Fruit fly (Drosophila melanogaster) whole organism, embryonic: ENCODE results near the gene CG34297.

Experiments used
- Awh ChIP-seq: fragments of 200-800 bp; sonication (Bioruptor generic); IDR thresholded peaks from 2 replicates; pipeline ENCODE4, ENCODE4 v1.3.6; 2022; ENCODE audit warnings: missing biosample characterization, missing genetic modification characterization
- B-H1 ChIP-seq: fragments of 200-800 bp; sonication (Bioruptor generic); IDR thresholded peaks from 3 replicates; pipeline ENCODE4 v1.3.6; 2022; ENCODE audit warnings: missing biosample characterization, missing genetic modification characterization
- Blimp-1 ChIP-seq: fragments of 200-800 bp; sonication (Bioruptor generic); optimal IDR thresholded peaks from 3 replicates; lab custom pipeline; 2018; ENCODE audit warnings: missing biosample characterization, missing genetic modification characterization, mild to moderate bottlenecking, moderate library complexity, missing genetic modification reagents
- CG11560 ChIP-seq: fragments of 200-800 bp; sonication (Bioruptor generic); IDR thresholded peaks from 3 replicates; pipeline ENCODE4 v1.3.6; 2022; ENCODE audit warnings: missing biosample characterization, missing genetic modification characterization
- CG12236 ChIP-seq: fragments of 200-800 bp; sonication (Bioruptor generic); optimal IDR thresholded peaks from 2 replicates; lab custom pipeline; 2016; ENCODE audit warnings: missing biosample characterization, missing genetic modification characterization
- CG12659 ChIP-seq: fragments of 200-800 bp; sonication (Bioruptor generic); optimal IDR thresholded peaks from 3 replicates; lab custom pipeline; 2017; ENCODE audit warnings: mild to moderate bottlenecking, missing biosample characterization, missing genetic modification reagents, missing genetic modification characterization
- CG13424 ChIP-seq: fragments of 200-800 bp; sonication (Bioruptor generic); optimal IDR thresholded peaks from 2 replicates; lab custom pipeline; 2019; ENCODE audit warnings: missing biosample characterization, mild to moderate bottlenecking, missing genetic modification characterization, moderate library complexity
- CG13624 ChIP-seq: fragments of 200-800 bp; sonication (Bioruptor generic); optimal IDR thresholded peaks from 2 replicates; lab custom pipeline; 2016; ENCODE audit warnings: missing biosample characterization, missing genetic modification characterization
- CG15073 ChIP-seq: fragments of 200-800 bp; sonication (Bioruptor generic); optimal IDR thresholded peaks from 2 replicates; lab custom pipeline; 2016; ENCODE audit warnings: missing biosample characterization, missing genetic modification characterization
- CG1529 ChIP-seq: fragments of 200-800 bp; sonication (Bioruptor generic); optimal IDR thresholded peaks from 3 replicates; lab custom pipeline; 2018; ENCODE audit warnings: missing biosample characterization, missing genetic modification characterization
- CG15696 ChIP-seq: fragments of 200-800 bp; sonication (Bioruptor generic); optimal IDR thresholded peaks from 2 replicates; lab custom pipeline; 2019; ENCODE audit warnings: missing biosample characterization, mild to moderate bottlenecking, missing genetic modification characterization, moderate library complexity
- CG1792 ChIP-seq: fragments of 200-800 bp; sonication (Bioruptor generic); optimal IDR thresholded peaks from 2 replicates; lab custom pipeline; 2016; ENCODE audit warnings: missing biosample characterization, missing genetic modification characterization
- CG2199 ChIP-seq: fragments of 200-800 bp; sonication (Bioruptor generic); IDR thresholded peaks from 3 replicates; pipeline ENCODE4 v1.3.6; 2022; ENCODE audit warnings: missing biosample characterization, missing genetic modification characterization
- CG31388 ChIP-seq: fragments of 200-800 bp; sonication (Bioruptor generic); optimal IDR thresholded peaks from 2 replicates; lab custom pipeline; 2016; ENCODE audit warnings: missing biosample characterization, missing genetic modification characterization
- CG34422 ChIP-seq: fragments of 200-800 bp; sonication (Bioruptor generic); IDR thresholded peaks from 3 replicates; pipeline ENCODE4 v1.3.6; 2022; ENCODE audit warnings: missing biosample characterization, missing genetic modification characterization
- CG5245 ChIP-seq: fragments of 200-800 bp; sonication (Bioruptor generic); optimal IDR thresholded peaks from 3 replicates; lab custom pipeline; 2016; ENCODE audit warnings: missing biosample characterization, missing genetic modification characterization
- CG6689 ChIP-seq: fragments of 200-800 bp; sonication (Bioruptor generic); IDR thresholded peaks from 2 replicates; pipeline ENCODE4 v1.3.6; 2022; ENCODE audit warnings: missing biosample characterization, missing genetic modification characterization
- CG7987 ChIP-seq: fragments of 200-800 bp; sonication (Bioruptor generic); optimal IDR thresholded peaks from 2 replicates; lab custom pipeline; 2018; ENCODE audit warnings: missing biosample characterization, mild to moderate bottlenecking, missing genetic modification characterization, moderate library complexity
- CG8478 ChIP-seq: fragments of >200 bp; optimal IDR thresholded peaks from 2 replicates; lab custom pipeline; 2018
- Chrac-16 ChIP-seq: fragments of 200-800 bp; sonication (Bioruptor generic); optimal IDR thresholded peaks from 3 replicates; lab custom pipeline; 2016; ENCODE audit warnings: missing biosample characterization, missing genetic modification characterization
- CoRest ChIP-seq: fragments of 200-800 bp; sonication (Bioruptor generic); optimal IDR thresholded peaks from 3 replicates; lab custom pipeline; 2018; ENCODE audit warnings: missing biosample characterization, mild to moderate bottlenecking, missing genetic modification characterization, moderate library complexity
- Ets65A ChIP-seq: fragments of 200-800 bp; sonication (Bioruptor generic); peaks from one replicate; lab custom pipeline; 2016; ENCODE audit warnings: missing biosample characterization, missing genetic modification characterization
- Fer1 ChIP-seq: fragments of 200-800 bp; sonication (Bioruptor generic); optimal IDR thresholded peaks from 2 replicates; lab custom pipeline; 2017; ENCODE audit warnings: missing biosample characterization, mild to moderate bottlenecking, missing genetic modification characterization
- HLH54F ChIP-seq: fragments of 200-800 bp; sonication (Bioruptor generic); optimal IDR thresholded peaks from 3 replicates; lab custom pipeline; 2016; ENCODE audit warnings: missing biosample characterization, missing genetic modification characterization
- Hr39 ChIP-seq: fragments of >200 bp; optimal IDR thresholded peaks from 2 replicates; lab custom pipeline; 2017
- Lpt ChIP-seq: fragments of >200 bp; optimal IDR thresholded peaks from 2 replicates; lab custom pipeline; 2018; ENCODE audit warnings: missing biosample characterization, missing genetic modification characterization
- Oaz ChIP-seq: fragments of 200-800 bp; sonication (Bioruptor generic); IDR thresholded peaks from 2 replicates; pipeline ENCODE4 v1.3.6; 2022; ENCODE audit warnings: missing biosample characterization, missing genetic modification characterization
- Oli ChIP-seq: fragments of 200-800 bp; sonication (Bioruptor generic); optimal IDR thresholded peaks from 2 replicates; lab custom pipeline; 2018; ENCODE audit warnings: missing biosample characterization, mild to moderate bottlenecking, missing genetic modification characterization, moderate library complexity
- Rx ChIP-seq: fragments of 200-800 bp; sonication (Bioruptor generic); IDR thresholded peaks from 2 replicates; pipeline ENCODE4 v1.3.6; 2022; ENCODE audit warnings: missing biosample characterization, missing genetic modification characterization
- TFAM ChIP-seq: fragments of 200-800 bp; sonication (Bioruptor generic); optimal IDR thresholded peaks from 2 replicates; lab custom pipeline; 2017; ENCODE audit warnings: missing biosample characterization, missing genetic modification characterization, inconsistent platforms
- Trl ChIP-seq, 3 experiments: fragments of >200 bp in 2 of 3; fragments of 200-800 bp in 1 of 3; sonication (Bioruptor generic) in 1 of 3; optimal IDR thresholded peaks; 2 replicates in 1 of 3; 3 replicates in 2 of 3; lab custom pipeline; 2016 to 2017; ENCODE audit warnings: missing biosample characterization in 1 of 3, missing genetic modification characterization in 1 of 3
- bsh ChIP-seq, 2 experiments: fragments of 200-800 bp; sonication (Bioruptor generic); optimal IDR thresholded peaks; 2 replicates each; lab custom pipeline; 2017 to 2018; ENCODE audit warnings: mild to moderate bottlenecking in 2 of 2, missing biosample characterization in 2 of 2, missing genetic modification characterization in 2 of 2, moderate library complexity in 1 of 2
- btn ChIP-seq: fragments of 200-800 bp; sonication (Bioruptor generic); optimal IDR thresholded peaks from 2 replicates; lab custom pipeline; 2016; ENCODE audit warnings: missing biosample characterization, missing genetic modification characterization
- chif ChIP-seq, 2 experiments: fragments of 200-800 bp; sonication (Bioruptor generic); optimal IDR thresholded peaks; 3 replicates each; lab custom pipeline; 2016; ENCODE audit warnings: missing biosample characterization in 2 of 2, missing genetic modification characterization in 2 of 2
- corto ChIP-seq: fragments of 200-800 bp; sonication (Bioruptor generic); optimal IDR thresholded peaks from 2 replicates; lab custom pipeline; 2016; ENCODE audit warnings: missing biosample characterization, mild to moderate bottlenecking, missing genetic modification characterization, moderate library complexity
- dimm ChIP-seq: fragments of 200-800 bp; sonication (Bioruptor generic); IDR thresholded peaks from 2 replicates; pipeline ENCODE4 v1.3.6; 2022; ENCODE audit warnings: missing biosample characterization, missing genetic modification characterization
- dm ChIP-seq: fragments of 200-800 bp; sonication (Bioruptor generic); optimal IDR thresholded peaks from 3 replicates; lab custom pipeline; 2016; ENCODE audit warnings: missing biosample characterization, missing genetic modification characterization
- ftz-f1 ChIP-seq: fragments of 200-800 bp; sonication (Bioruptor generic); optimal IDR thresholded peaks from 2 replicates; lab custom pipeline; 2016; ENCODE audit warnings: missing biosample characterization, missing genetic modification characterization
- gfzf ChIP-seq: fragments of 200-800 bp; sonication (Bioruptor generic); optimal IDR thresholded peaks from 2 replicates; lab custom pipeline; 2016; ENCODE audit warnings: missing biosample characterization, mild to moderate bottlenecking, missing genetic modification characterization, moderate library complexity
- gt ChIP-seq: fragments of 200-800 bp; sonication (Bioruptor generic); IDR thresholded peaks from 2 replicates; pipeline ENCODE4 v1.3.6; 2022; ENCODE audit warnings: missing biosample characterization, missing genetic modification characterization
- kay ChIP-seq: fragments of 200-800 bp; sonication (Bioruptor generic); optimal IDR thresholded peaks from 2 replicates; lab custom pipeline; 2016; ENCODE audit warnings: missing biosample characterization, missing genetic modification characterization
- lov ChIP-seq, 2 experiments: fragments of 200-800 bp in 1 of 2; fragments of >200 bp in 1 of 2; sonication (Bioruptor generic) in 1 of 2; IDR thresholded peaks in 1 of 2; optimal IDR thresholded peaks in 1 of 2; 2 replicates in 1 of 2; 3 replicates in 1 of 2; pipeline versions ENCODE4 v1.3.6 to Lab custom; 2017 to 2022; ENCODE audit warnings: missing biosample characterization in 1 of 2, missing genetic modification characterization in 1 of 2
- mirr ChIP-seq: fragments of 200-800 bp; sonication (Bioruptor generic); optimal IDR thresholded peaks from 3 replicates; lab custom pipeline; 2018; ENCODE audit warnings: missing biosample characterization, mild to moderate bottlenecking, missing genetic modification characterization
- mld ChIP-seq: fragments of 200-800 bp; sonication (Bioruptor generic); IDR thresholded peaks from 3 replicates; pipeline ENCODE4 v1.3.6; 2022; ENCODE audit warnings: missing biosample characterization, missing genetic modification characterization; ENCODE audit not compliant: partially characterized antibody
- nerfin-1 ChIP-seq: fragments of 200-800 bp; sonication (Bioruptor generic); optimal IDR thresholded peaks from 3 replicates; lab custom pipeline; 2019; ENCODE audit warnings: missing biosample characterization, mild to moderate bottlenecking, missing genetic modification characterization, moderate library complexity
- nmo ChIP-seq: fragments of 200-800 bp; sonication (Bioruptor generic); optimal IDR thresholded peaks from 2 replicates; lab custom pipeline; 2018; ENCODE audit warnings: missing biosample characterization, mild to moderate bottlenecking, missing genetic modification characterization, moderate library complexity
- pfk ChIP-seq: fragments of 200-800 bp; sonication (Bioruptor generic); optimal IDR thresholded peaks from 2 replicates; lab custom pipeline; 2018; ENCODE audit warnings: missing biosample characterization, mild to moderate bottlenecking, missing genetic modification characterization, moderate library complexity
- pho ChIP-seq: fragments of 200-800 bp; sonication (Bioruptor generic); optimal IDR thresholded peaks from 2 replicates; lab custom pipeline; 2016; ENCODE audit warnings: missing biosample characterization, missing genetic modification characterization
- sima ChIP-seq: fragments of 200-800 bp; sonication (Bioruptor generic); optimal IDR thresholded peaks from 2 replicates; lab custom pipeline; 2016; ENCODE audit warnings: missing biosample characterization, missing genetic modification characterization
- vfl ChIP-seq: fragments of 200-800 bp; sonication (Bioruptor generic); optimal IDR thresholded peaks from 2 replicates; lab custom pipeline; 2016; ENCODE audit warnings: missing biosample characterization, missing genetic modification characterization

CG34297 gene

DNA sequence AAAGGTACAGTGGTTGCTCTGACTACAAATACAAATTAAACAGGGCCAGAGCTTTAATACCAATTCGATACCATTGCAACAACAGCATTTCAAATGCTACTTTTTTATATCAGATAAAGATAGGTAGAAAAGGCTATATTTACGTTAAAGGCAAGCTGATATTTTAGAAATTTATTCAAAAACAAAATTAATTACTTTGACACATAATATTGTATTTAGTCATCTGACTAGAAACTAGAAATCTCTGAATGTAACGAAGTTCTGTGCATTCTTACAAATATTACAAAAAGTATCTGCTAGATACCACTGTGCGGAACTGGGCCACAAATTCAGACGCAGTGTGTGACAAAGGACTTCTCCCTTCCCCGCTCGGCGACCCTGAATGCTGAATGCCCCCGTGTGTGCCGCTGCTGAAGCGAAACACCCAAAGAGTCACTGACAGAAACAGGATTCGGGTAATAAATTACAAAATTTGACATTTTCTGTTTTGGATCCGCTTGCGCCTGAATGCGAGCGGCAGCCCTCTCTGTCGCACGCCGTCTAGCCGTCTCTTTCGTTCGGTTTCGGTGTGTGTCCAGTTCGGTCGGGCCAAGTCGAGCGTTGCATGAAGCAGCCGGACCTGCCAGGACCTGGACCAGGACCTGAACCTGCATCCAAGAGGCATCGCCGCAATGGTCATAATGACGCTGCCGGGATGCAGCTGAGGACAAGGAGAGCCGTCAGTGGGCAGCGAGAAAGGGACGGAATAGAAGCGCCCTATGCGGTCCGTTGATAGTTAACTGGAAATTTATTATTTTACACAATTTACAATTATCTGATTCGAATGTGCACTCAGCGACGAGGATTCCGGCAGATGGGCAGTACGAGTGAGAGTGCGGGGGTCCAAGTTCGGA, 13.2 kb upstream of the CG34297 start (continued):
- no peak for TF ChIP-seq vfl (GFP tag; lab: Kevin White, UChicago)
- TF ChIP-seq CG1529 (GFP tag; lab: Kevin White, UChicago): peak; percentile 3
- no peak for TF ChIP-seq Hr39 (lab: Kevin White, UChicago)
- no peak for TF ChIP-seq gt
- peak; percentile 36 for TF ChIP-seq CoRest (tag; lab: Kevin White, UChicago)
- TF ChIP-seq CG15696 (tag; lab: Kevin White, UChicago): peak; percentile 62
- TF ChIP-seq CG12236: no peak
- peak; percentile 55 for TF ChIP-seq CG13424 (tag; lab: Kevin White, UChicago)
- peak; percentile 8 for TF ChIP-seq CG31388
- TF ChIP-seq Rx: no peak
- TF ChIP-seq CG2199: no peak
- no peak for TF ChIP-seq CG34422 (GFP tag; lab: Robert Waterston, UW)
- TF ChIP-seq chif (GFP tag; optimal IDR thresholded peaks at IDR 0.05; lab: Kevin White, UChicago): peak in 1 of 2 experiments; percentile 48
- peak; percentile 58 for TF ChIP-seq Oli (tag; lab: Kevin White, UChicago)
- peak; percentile 2 for TF ChIP-seq Chrac-16 (GFP tag; lab: Kevin White, UChicago)
- no peak for TF ChIP-seq mirr (GFP tag; lab: Kevin White, UChicago)
- TF ChIP-seq Fer1 (GFP tag; lab: Kevin White, UChicago): no peak
- TF ChIP-seq nerfin-1: peak; percentile 22
- TF ChIP-seq bsh (GFP tag; optimal IDR thresholded peaks at IDR 0.05; lab: Kevin White, UChicago): peak in 1 of 2 experiments; percentile 51
- TF ChIP-seq ftz-f1 (GFP tag; lab: Kevin White, UChicago): no peak
- no peak for TF ChIP-seq pho (GFP tag; lab: Kevin White, UChicago)
- no peak for TF ChIP-seq B-H1 (GFP tag; lab: Robert Waterston, UW)
- no peak for TF ChIP-seq kay (GFP tag; lab: Kevin White, UChicago)
- no peak for TF ChIP-seq Awh (GFP tag; lab: Robert Waterston, UW)
- TF ChIP-seq CG1792: no peak
- no peak for TF ChIP-seq lov (optimal IDR thresholded peaks at IDR 0.05; lab: Kevin White, UChicago)
- TF ChIP-seq lov (GFP tag; IDR thresholded peaks at IDR 0.05; lab: Robert Waterston, UW): no peak
- TF ChIP-seq Trl (optimal IDR thresholded peaks at IDR 0.05; lab: Kevin White, UChicago): no peak
- TF ChIP-seq Trl (GFP tag; optimal IDR thresholded peaks at IDR 0.05; lab: Kevin White, UChicago): peak; percentile 16
- TF ChIP-seq corto (GFP tag; lab: Kevin White, UChicago): no peak
- no peak for TF ChIP-seq dm (GFP tag; lab: Kevin White, UChicago)
- TF ChIP-seq CG7987 (GFP tag; lab: Kevin White, UChicago): no peak
- TF ChIP-seq HLH54F (GFP tag; lab: Kevin White, UChicago): no peak
- TF ChIP-seq dimm (GFP tag; lab: Robert Waterston, UW): no peak
- TF ChIP-seq CG8478: no peak
- TF ChIP-seq Blimp-1 (GFP tag; lab: Kevin White, UChicago): peak; percentile 29
- no peak for TF ChIP-seq sima
- TF ChIP-seq CG15073 (GFP tag; lab: Kevin White, UChicago): no peak
- TF ChIP-seq nmo: peak; percentile 46
- peak; percentile 32 for TF ChIP-seq Ets65A
- no peak for TF ChIP-seq TFAM (GFP tag; lab: Kevin White, UChicago)
- TF ChIP-seq CG11560 (tag; lab: Robert Waterston, UW): no peak
- TF ChIP-seq pfk (GFP tag; lab: Kevin White, UChicago): no peak
- TF ChIP-seq Lpt (GFP tag; lab: Kevin White, UChicago): no peak
- TF ChIP-seq CG6689: no peak
- TF ChIP-seq gfzf (GFP tag; lab: Kevin White, UChicago): no peak
- no peak for TF ChIP-seq Oaz (GFP tag; lab: Robert Waterston, UW)
- TF ChIP-seq mld (GFP tag; lab: Robert Waterston, UW): no peak
- no peak for TF ChIP-seq CG5245 (GFP tag; lab: Kevin White, UChicago)
- peak; percentile 15 for TF ChIP-seq CG12659 (GFP tag; lab: Kevin White, UChicago)
- TF ChIP-seq btn (GFP tag; lab: Kevin White, UChicago): no peak
- TF ChIP-seq CG13624 (GFP tag; lab: Kevin White, UChicago): peak; percentile 2
